Worm (Caenorhabditis elegans) whole organism, L2 larva: ENCODE measurements around the gene F20B10.3.

Experiments used
- aly-2 ChIP-seq: fragments of 150-350 bp; optimal IDR thresholded peaks from 2 replicates; lab custom pipeline; 2014; ENCODE audit warnings: missing biosample characterization, missing genetic modification characterization
- ceh-16 ChIP-seq: fragments of 150-350 bp; optimal IDR thresholded peaks from 2 replicates; lab custom pipeline; 2014; ENCODE audit warnings: missing biosample characterization, missing genetic modification characterization
- egl-27 ChIP-seq: sonication (generic microtip); optimal IDR thresholded peaks from 3 replicates; lab custom pipeline; 2017; ENCODE audit warnings: missing biosample characterization, missing genetic modification reagents, missing genetic modification characterization
- nhr-11 ChIP-seq: fragments of 150-350 bp; optimal IDR thresholded peaks from 2 replicates; lab custom pipeline; 2014; ENCODE audit warnings: missing biosample characterization, missing genetic modification characterization
- nhr-25 ChIP-seq: fragments of 150-350 bp; sonication (generic microtip); optimal IDR thresholded peaks from 3 replicates; lab custom pipeline; 2014; ENCODE audit warnings: missing biosample characterization, missing genetic modification characterization
- skn-1 ChIP-seq: sonication (generic microtip); optimal IDR thresholded peaks from 2 replicates; lab custom pipeline; 2017; ENCODE audit warnings: missing biosample characterization, missing genetic modification characterization
- zag-1 ChIP-seq: fragments of 150-350 bp; optimal IDR thresholded peaks from 2 replicates; lab custom pipeline; 2014; ENCODE audit warnings: missing biosample characterization, missing genetic modification characterization

DNA sequence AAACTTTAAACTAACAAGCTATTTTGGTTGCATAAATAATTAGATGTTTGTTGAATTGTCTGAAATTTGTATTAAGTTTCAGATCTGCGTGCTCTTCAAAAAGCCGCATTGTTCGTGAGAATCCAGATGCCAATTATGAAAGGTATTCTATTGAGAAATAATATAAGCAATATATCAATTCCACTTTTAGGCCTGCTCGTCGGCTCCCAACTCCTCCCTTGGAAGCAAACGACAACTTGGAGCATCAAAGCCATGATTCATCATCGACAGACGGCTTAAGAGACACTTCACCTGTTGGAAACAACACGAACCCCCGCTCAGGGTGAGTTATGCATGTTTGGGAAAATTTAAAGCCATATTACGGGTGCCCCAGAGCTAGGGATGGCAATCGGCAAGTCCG lies 5.3 kb upstream of the F20B10.3 start:
- TF ChIP-seq egl-27 (tag; lab: Kevin White, UChicago) (no peak), skn-1 (tag; lab: Kevin White, UChicago) (no peak), nhr-11 (tag; lab: Kevin White, UChicago) (no peak), ceh-16 (no peak), aly-2 (no peak), zag-1 (no peak), nhr-25 (tag; lab: Kevin White, UChicago) (no peak)
